Fruit fly (Drosophila melanogaster): ENCODE results near the gene CG14200.
A peak's percentile ranks its signal among the peaks of the same experiment; 100 is the strongest.

CG14200 gene

dm6 chrX:19497782-19498440 is 2.6 kb downstream of the CG14200 start (continued):
- TF ChIP-seq Adf1 (GFP tag; IDR thresholded peaks at IDR 0.05) (peak; percentile 59; the same call in 1 of the 2 replicates), CG9817 (tag; optimal IDR thresholded peaks at IDR 0.05) (no peak), Fer1 (GFP tag; optimal IDR thresholded peaks at IDR 0.05) (peak; percentile 39), CG12659 (GFP tag; optimal IDR thresholded peaks at IDR 0.05) (peak; percentile 28), CG8290 (GFP tag; optimal IDR thresholded peaks at IDR 0.05) (no peak), CG8290 (tag; optimal IDR thresholded peaks at IDR 0.05) (peak in 1 of 2 experiments; percentile 87), HLH54F (GFP tag; optimal IDR thresholded peaks at IDR 0.05) (no peak), so (GFP tag; IDR thresholded peaks at IDR 0.05) (peak; percentile 80; the same call in 2 of the 3 replicates), H15 (GFP tag; IDR thresholded peaks at IDR 0.05) (no peak), Dref (GFP tag; IDR thresholded peaks at IDR 0.05) (no peak), gsb (GFP tag; IDR thresholded peaks at IDR 0.05) (no peak), nau (GFP tag; optimal IDR thresholded peaks at IDR 0.05) (no peak), MESR4 (GFP tag; optimal IDR thresholded peaks at IDR 0.05) (no peak), scrt (GFP tag; optimal IDR thresholded peaks at IDR 0.05) (no peak), CG10959 (GFP tag; IDR thresholded peaks at IDR 0.05) (no peak), CG9932 (GFP tag; IDR thresholded peaks at IDR 0.05) (peak; percentile 63), nom (GFP tag; optimal IDR thresholded peaks at IDR 0.05) (peak; percentile 67), gro (GFP tag; optimal IDR thresholded peaks at IDR 0.05) (peak; percentile 78), CG11398 (GFP tag; optimal IDR thresholded peaks at IDR 0.05) (no peak), chinmo (GFP tag; IDR thresholded peaks at IDR 0.05; ENCODE audit: partially characterized antibody) (peak; percentile 83; the same call in 2 of the 4 replicates), kni (GFP tag; optimal IDR thresholded peaks at IDR 0.05) (no peak), CG14441 (GFP tag; IDR thresholded peaks at IDR 0.05) (0 out of 2 replicates have a peak, but pooled peaks have one; percentile 5), CG3281 (GFP tag; optimal IDR thresholded peaks at IDR 0.05) (peak; percentile 12), Xrp1 (GFP tag; IDR thresholded peaks at IDR 0.05) (no peak), HmgZ (tag; optimal IDR thresholded peaks at IDR 0.05) (peak; percentile 34), CG17829 (tag; optimal IDR thresholded peaks at IDR 0.05) (no peak), C15 (GFP tag; IDR thresholded peaks at IDR 0.05) (no peak), CG4820 (GFP tag; optimal IDR thresholded peaks at IDR 0.05) (no peak), Ets65A (GFP tag) (no peak), amos (GFP tag; IDR thresholded peaks at IDR 0.05; ENCODE audit: partially characterized antibody) (peak; percentile 48; the same call in 1 of the 2 replicates), Xbp1 (GFP tag; optimal IDR thresholded peaks at IDR 0.05) (no peak), jing (GFP tag; optimal IDR thresholded peaks at IDR 0.05) (no peak), CG3065 (GFP tag; optimal IDR thresholded peaks at IDR 0.05) (no peak)

DNA sequence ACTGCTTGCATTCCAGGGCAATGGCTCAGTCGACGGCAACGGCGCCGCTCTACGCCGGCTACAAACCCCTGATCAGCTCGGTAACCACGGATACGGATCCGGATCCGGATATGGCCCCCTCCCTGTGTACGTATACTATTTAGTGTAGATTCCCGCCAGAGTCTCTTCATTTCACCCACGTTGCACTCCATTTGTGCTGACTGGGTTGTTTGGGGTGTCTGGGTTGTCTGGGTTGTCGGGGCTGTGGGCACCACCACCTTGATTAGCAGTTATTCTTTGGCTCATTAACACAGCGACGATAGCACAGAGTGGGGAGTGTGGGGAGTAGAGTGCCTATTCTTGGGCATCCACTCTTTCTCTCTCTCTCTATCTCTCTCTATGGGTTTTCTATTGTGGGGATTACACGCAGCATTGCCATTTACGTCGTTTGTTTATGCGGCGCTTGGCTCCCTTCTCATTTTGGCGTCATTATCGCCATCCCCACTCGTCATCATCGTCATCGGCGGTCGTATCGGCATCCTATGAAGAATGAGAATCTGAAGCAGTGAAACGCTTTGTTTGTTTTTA is 3.5 kb downstream of the CG14200 start:
- TF ChIP-seq CG1832 (GFP tag; optimal IDR thresholded peaks at IDR 0.05) (peak; percentile 26), gsb (GFP tag; IDR thresholded peaks at IDR 0.05) (no peak), chif (GFP tag; optimal IDR thresholded peaks at IDR 0.05) (no peak), Nf-YB (GFP tag; optimal IDR thresholded peaks at IDR 0.05) (no peak), CG32532 (GFP tag; IDR thresholded peaks at IDR 0.05) (0 out of 2 replicates have a peak, but pooled peaks have one; percentile 31), Chrac-16 (GFP tag; optimal IDR thresholded peaks at IDR 0.05) (no peak), Atf6 (GFP tag; IDR thresholded peaks at IDR 0.05) (0 out of 2 replicates have a peak, but pooled peaks have one; percentile 20), ERR (GFP tag; optimal IDR thresholded peaks at IDR 0.05) (no peak), CG11695 (GFP tag; IDR thresholded peaks at IDR 0.05) (no peak), her (GFP tag; optimal IDR thresholded peaks at IDR 0.05) (peak; percentile 23), CG9215 (GFP tag; IDR thresholded peaks at IDR 0.05) (peak; percentile 78), crol (GFP tag; IDR thresholded peaks at IDR 0.05) (0 out of 2 replicates have a peak, but pooled peaks have one; percentile 15), unpg (GFP tag; optimal IDR thresholded peaks at IDR 0.05) (no peak), Trl (optimal IDR thresholded peaks at IDR 0.05) (peak; percentile 16 to 52), Trl (GFP tag; optimal IDR thresholded peaks at IDR 0.05) (no peak), Jarid2 (GFP tag; optimal IDR thresholded peaks at IDR 0.05) (no peak), sd (tag; optimal IDR thresholded peaks at IDR 0.05) (peak; percentile 2), pros (GFP tag; optimal IDR thresholded peaks at IDR 0.05) (no peak), CG2129 (GFP tag; IDR thresholded peaks at IDR 0.05; ENCODE audit: partially characterized antibody) (no peak)
